Worm (Caenorhabditis elegans) whole organism, midembryonic: ENCODE data around the gene H04M03.12.

Experiments
- T22C8.4 ChIP-seq: fragments of 200-800 bp; sonication (Bioruptor generic); IDR thresholded peaks from 2 replicates; pipeline ENCODE4 v1.3.6; 2022; ENCODE audit warnings: missing genetic modification characterization, missing compliant biosample characterization
- cog-1 ChIP-seq: sonication (generic microtip); optimal IDR thresholded peaks from 2 replicates; lab custom pipeline; 2016; ENCODE audit warnings: missing genetic modification characterization, missing compliant biosample characterization
- flt-1 ChIP-seq: fragments of 200-800 bp; sonication (Bioruptor generic); IDR thresholded peaks from 2 replicates; pipeline ENCODE4 v1.3.6; 2022; ENCODE audit warnings: missing genetic modification characterization, missing compliant biosample characterization
- klf-2 ChIP-seq: fragments of 200-800 bp; sonication (Bioruptor generic); conservative IDR thresholded peaks from 2 replicates; pipeline ENCODE4 v1.3.6; 2022; ENCODE audit warnings: missing genetic modification reagents, missing genetic modification characterization, missing compliant biosample characterization
- med-1 ChIP-seq: sonication (generic microtip); optimal IDR thresholded peaks from 2 replicates; lab custom pipeline; 2017; ENCODE audit warnings: missing genetic modification characterization, mild to moderate bottlenecking, missing compliant biosample characterization, antibody characterized with exemption, missing genetic modification reagents; ENCODE audit not compliant: insufficient read depth
- ref-1 ChIP-seq: fragments of 200-800 bp; sonication (Bioruptor generic); conservative IDR thresholded peaks from 2 replicates; pipeline ENCODE4 v1.3.6; 2022; ENCODE audit warnings: missing genetic modification reagents, missing genetic modification characterization, missing compliant biosample characterization
- tab-1 ChIP-seq: fragments of 200-800 bp; sonication (Bioruptor generic); IDR thresholded peaks from 2 replicates; pipeline ENCODE4 v1.3.6; 2022; ENCODE audit warnings: missing genetic modification characterization, missing compliant biosample characterization
- ztf-23 ChIP-seq: fragments of 200-800 bp; sonication (Bioruptor generic); IDR thresholded peaks from 2 replicates; pipeline ENCODE4 v1.3.6; 2022; ENCODE audit warnings: missing genetic modification reagents, missing genetic modification characterization, missing compliant biosample characterization
- ztf-29 ChIP-seq: fragments of 200-800 bp; sonication (Bioruptor generic); IDR thresholded peaks from 2 replicates; pipeline ENCODE4 v1.3.6; 2022; ENCODE audit warnings: missing genetic modification reagents, missing genetic modification characterization, missing compliant biosample characterization

Gene H04M03.12

ce11 chrIV:5884500-5884899 is 18.7 kb downstream of the H04M03.12 start, which contains the start of gene H04M03.11:
H04M03.11 (minus strand) TSS chrIV:5884600.
- TF ChIP-seq T22C8.4 (GFP tag; lab: Robert Waterston, UW) = no peak
- TF ChIP-seq ztf-23 (GFP tag; lab: Robert Waterston, UW) = no peak
- TF ChIP-seq tab-1 (GFP tag; lab: Robert Waterston, UW) = no peak
- TF ChIP-seq ztf-29 (GFP tag; lab: Robert Waterston, UW) = no peak
- no peak for TF ChIP-seq med-1

- TF ChIP-seq cog-1 (tag; lab: Kevin White, UChicago) (no peak), ztf-23 (GFP tag; lab: Robert Waterston, UW) (no peak), ref-1 (GFP tag; lab: Robert Waterston, UW) (no peak), ztf-29 (GFP tag; lab: Robert Waterston, UW) (no peak)
Observed at ce11 chrIV:5879853-5880252, 23.3 kb downstream of the H04M03.12 start, which contains the start of gene srv-22. srv-22 (minus strand) TSS chrIV:5879953.

ce11 chrIV:5877246-5877645 is 25.9 kb downstream of the H04M03.12 start, which contains the start of gene srv-21:
srv-21 (minus strand) TSS chrIV:5877346.
- TF ChIP-seq tab-1 (GFP tag; lab: Robert Waterston, UW) (no peak), T22C8.4 (GFP tag; lab: Robert Waterston, UW) (no peak), cog-1 (tag; lab: Kevin White, UChicago) (no peak), ref-1 (GFP tag; lab: Robert Waterston, UW) (no peak), flt-1 (no peak), ztf-23 (GFP tag; lab: Robert Waterston, UW) (no peak), klf-2 (GFP tag; lab: Robert Waterston, UW) (no peak), med-1 (no peak), ztf-29 (GFP tag; lab: Robert Waterston, UW) (no peak)

ce11 chrIV:5873825-5874224 is 29.3 kb downstream of the H04M03.12 start, which contains the start of gene srv-19:
srv-19 (minus strand) TSS chrIV:5873925.
- TF ChIP-seq cog-1 (tag; lab: Kevin White, UChicago) = no peak
- no peak for TF ChIP-seq ref-1 (GFP tag; lab: Robert Waterston, UW)
- TF ChIP-seq ztf-29 (GFP tag; lab: Robert Waterston, UW) = no peak
- no peak for TF ChIP-seq klf-2 (GFP tag; lab: Robert Waterston, UW)
- TF ChIP-seq T22C8.4 (GFP tag; lab: Robert Waterston, UW) = no peak
- TF ChIP-seq med-1 = no peak
- no peak for TF ChIP-seq tab-1 (GFP tag; lab: Robert Waterston, UW)
- TF ChIP-seq flt-1 = no peak
- TF ChIP-seq ztf-23 (GFP tag; lab: Robert Waterston, UW) = no peak

ce11 chrIV:5870072-5870471 is 33.1 kb downstream of the H04M03.12 start, which contains the start of gene srv-17:
srv-17 (minus strand) TSS chrIV:5870172.
- no peak for TF ChIP-seq flt-1
- no peak for TF ChIP-seq ref-1 (GFP tag; lab: Robert Waterston, UW)
- no peak for TF ChIP-seq T22C8.4 (GFP tag; lab: Robert Waterston, UW)
- no peak for TF ChIP-seq tab-1 (GFP tag; lab: Robert Waterston, UW)
- no peak for TF ChIP-seq med-1
- TF ChIP-seq cog-1 (tag; lab: Kevin White, UChicago) = no peak
- no peak for TF ChIP-seq ztf-23 (GFP tag; lab: Robert Waterston, UW)
- TF ChIP-seq klf-2 (GFP tag; lab: Robert Waterston, UW) = no peak
- no peak for TF ChIP-seq ztf-29 (GFP tag; lab: Robert Waterston, UW)

ce11 chrIV:5869354-5869753 is 33.8 kb downstream of the H04M03.12 start:
- TF ChIP-seq med-1 (no peak), ztf-29 (GFP tag; lab: Robert Waterston, UW) (no peak), T22C8.4 (GFP tag; lab: Robert Waterston, UW) (no peak), ref-1 (GFP tag; lab: Robert Waterston, UW) (no peak), ztf-23 (GFP tag; lab: Robert Waterston, UW) (no peak), klf-2 (GFP tag; lab: Robert Waterston, UW) (no peak), cog-1 (tag; lab: Kevin White, UChicago) (no peak), tab-1 (GFP tag; lab: Robert Waterston, UW) (no peak), flt-1 (no peak)

- TF ChIP-seq ref-1 (GFP tag; lab: Robert Waterston, UW) = no peak
- TF ChIP-seq tab-1 (GFP tag; lab: Robert Waterston, UW) = no peak
- TF ChIP-seq T22C8.4 (GFP tag; lab: Robert Waterston, UW) = no peak
- TF ChIP-seq flt-1 = no peak
- TF ChIP-seq ztf-29 (GFP tag; lab: Robert Waterston, UW) = no peak
- no peak for TF ChIP-seq klf-2 (GFP tag; lab: Robert Waterston, UW)
- TF ChIP-seq med-1 = no peak
Observed at ce11 chrIV:5867189-5867588, 36.0 kb downstream of the H04M03.12 start, which contains the start of gene C06E7.88. C06E7.88 (minus strand) TSS chrIV:5867289.

ce11 chrIV:5865818-5866217 is 37.3 kb downstream of the H04M03.12 start, which contains the start of gene spe-27:
spe-27 (minus strand) TSS chrIV:5865918.
- TF ChIP-seq ztf-23 (GFP tag; lab: Robert Waterston, UW) = no peak
- no peak for TF ChIP-seq flt-1
- TF ChIP-seq med-1 = no peak
- TF ChIP-seq ref-1 (GFP tag; lab: Robert Waterston, UW) = no peak
- TF ChIP-seq cog-1 (tag; lab: Kevin White, UChicago) = no peak
- TF ChIP-seq klf-2 (GFP tag; lab: Robert Waterston, UW) = no peak
- no peak for TF ChIP-seq T22C8.4 (GFP tag; lab: Robert Waterston, UW)
- TF ChIP-seq ztf-29 (GFP tag; lab: Robert Waterston, UW) = no peak
- no peak for TF ChIP-seq tab-1 (GFP tag; lab: Robert Waterston, UW)

ce11 chrIV:5860762-5861161 is 42.4 kb downstream of the H04M03.12 start:
- TF ChIP-seq tab-1 (GFP tag; lab: Robert Waterston, UW) (no peak), flt-1 (no peak; the same call in 1 of the 2 replicates), ztf-23 (GFP tag; lab: Robert Waterston, UW) (no peak), med-1 (no peak), cog-1 (tag; lab: Kevin White, UChicago) (no peak), klf-2 (GFP tag; lab: Robert Waterston, UW) (no peak), ref-1 (GFP tag; lab: Robert Waterston, UW) (no peak), T22C8.4 (GFP tag; lab: Robert Waterston, UW) (no peak), ztf-29 (GFP tag; lab: Robert Waterston, UW) (no peak)
